Worm (Caenorhabditis elegans) whole organism, midembryonic: ENCODE data around the gene F28H6.4.
A peak's percentile ranks its signal among the peaks of the same experiment; 100 is the strongest.

Source experiments
- T22C8.4 ChIP-seq: fragments of 200-800 bp; sonication (Bioruptor generic); IDR thresholded peaks from 2 replicates; pipeline ENCODE4 v1.3.6; 2022; ENCODE audit warnings: missing genetic modification characterization, missing compliant biosample characterization
- cog-1 ChIP-seq: sonication (generic microtip); optimal IDR thresholded peaks from 2 replicates; lab custom pipeline; 2016; ENCODE audit warnings: missing genetic modification characterization, missing compliant biosample characterization
- flt-1 ChIP-seq: fragments of 200-800 bp; sonication (Bioruptor generic); IDR thresholded peaks from 2 replicates; pipeline ENCODE4 v1.3.6; 2022; ENCODE audit warnings: missing genetic modification characterization, missing compliant biosample characterization
- med-1 ChIP-seq: sonication (generic microtip); optimal IDR thresholded peaks from 2 replicates; lab custom pipeline; 2017; ENCODE audit warnings: missing genetic modification characterization, mild to moderate bottlenecking, missing compliant biosample characterization, antibody characterized with exemption, missing genetic modification reagents; ENCODE audit not compliant: insufficient read depth
- ref-1 ChIP-seq: fragments of 200-800 bp; sonication (Bioruptor generic); conservative IDR thresholded peaks from 2 replicates; pipeline ENCODE4 v1.3.6; 2022; ENCODE audit warnings: missing genetic modification reagents, missing genetic modification characterization, missing compliant biosample characterization
- tab-1 ChIP-seq: fragments of 200-800 bp; sonication (Bioruptor generic); IDR thresholded peaks from 2 replicates; pipeline ENCODE4 v1.3.6; 2022; ENCODE audit warnings: missing genetic modification characterization, missing compliant biosample characterization
- ztf-23 ChIP-seq: fragments of 200-800 bp; sonication (Bioruptor generic); IDR thresholded peaks from 2 replicates; pipeline ENCODE4 v1.3.6; 2022; ENCODE audit warnings: missing genetic modification reagents, missing genetic modification characterization, missing compliant biosample characterization
- ztf-29 ChIP-seq: fragments of 200-800 bp; sonication (Bioruptor generic); IDR thresholded peaks from 2 replicates; pipeline ENCODE4 v1.3.6; 2022; ENCODE audit warnings: missing genetic modification reagents, missing genetic modification characterization, missing compliant biosample characterization

DNA sequence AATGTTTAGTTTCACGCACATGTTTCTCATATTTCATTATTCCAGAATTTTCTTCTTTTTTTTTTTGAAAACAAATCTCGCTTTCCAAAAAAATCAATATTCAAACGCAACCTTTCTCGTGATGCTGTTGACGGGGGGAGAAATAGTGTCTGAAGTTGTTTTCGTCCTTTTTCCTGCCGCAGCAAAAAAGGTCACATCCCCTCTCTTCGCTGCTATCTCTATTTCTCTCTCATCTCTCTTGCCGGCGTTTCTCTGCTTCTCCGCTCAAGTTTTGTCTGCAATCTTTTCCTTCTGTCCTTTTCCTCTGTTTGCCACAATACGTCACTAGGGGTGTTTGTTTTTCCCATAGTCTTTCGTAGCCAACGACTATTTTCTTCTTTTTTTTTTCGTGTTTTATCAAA, 19.1 kb downstream of the F28H6.4 start:
- TF ChIP-seq cog-1 (peak; percentile 14), tab-1 (GFP tag; lab: Robert Waterston, UW) (peak; percentile 28; the same call in 1 of the 2 replicates), flt-1 (GFP tag; lab: Robert Waterston, UW) (no peak), ztf-23 (no peak), ref-1 (GFP tag; lab: Robert Waterston, UW) (no peak), ztf-29 (no peak), T22C8.4 (no peak), med-1 (GFP tag; lab: Kevin White, UChicago) (no peak)
